Worm (Caenorhabditis elegans) whole organism, early embryonic: ENCODE results near the gene clu-1.

Source experiments
- B0310.2 ChIP-seq: sonication (generic microtip); optimal IDR thresholded peaks from 2 replicates; lab custom pipeline; 2016; ENCODE audit warnings: mild to moderate bottlenecking, missing genetic modification characterization, missing compliant biosample characterization
- F13C5.2 ChIP-seq: sonication (generic microtip); optimal IDR thresholded peaks from 2 replicates; lab custom pipeline; 2017; ENCODE audit warnings: mild to moderate bottlenecking, missing genetic modification characterization, inconsistent platforms, missing compliant biosample characterization
- ama-1 ChIP-seq: fragments of 150-350 bp; optimal IDR thresholded peaks from 2 replicates; lab custom pipeline; 2014
- ceh-13 ChIP-seq: fragments of 200-800 bp; sonication (Bioruptor generic); optimal IDR thresholded peaks from 2 replicates; lab custom pipeline; 2018; ENCODE audit warnings: mild to moderate bottlenecking, missing genetic modification characterization, missing compliant biosample characterization
- flt-1 ChIP-seq: fragments of 200-800 bp; sonication (Bioruptor generic); IDR thresholded peaks from 2 replicates; pipeline ENCODE4 v1.3.6; 2022; ENCODE audit warnings: missing genetic modification characterization, missing compliant biosample characterization
- hnd-1 ChIP-seq: sonication (generic microtip); optimal IDR thresholded peaks from 2 replicates; lab custom pipeline; 2016; ENCODE audit warnings: missing genetic modification characterization, missing compliant biosample characterization
- pes-1 ChIP-seq: fragments of 200-800 bp; sonication (Bioruptor generic); IDR thresholded peaks from 2 replicates; pipeline ENCODE4 v1.3.6; 2022; ENCODE audit warnings: missing genetic modification reagents, missing genetic modification characterization, missing compliant biosample characterization
- scrt-1 ChIP-seq: fragments of 200-800 bp; sonication (Bioruptor generic); IDR thresholded peaks from 2 replicates; pipeline ENCODE4 v1.3.6; 2022; ENCODE audit warnings: missing genetic modification characterization, missing compliant biosample characterization
- sea-1 ChIP-seq: fragments of 200-800 bp; sonication (Bioruptor generic); conservative IDR thresholded peaks from 2 replicates; pipeline ENCODE4 v1.3.6; 2022; ENCODE audit warnings: missing genetic modification characterization, missing compliant biosample characterization
- tbx-11 ChIP-seq: fragments of 200-800 bp; sonication (Bioruptor generic); IDR thresholded peaks from 2 replicates; pipeline ENCODE4 v1.3.6; 2022; ENCODE audit warnings: missing genetic modification characterization, missing compliant biosample characterization
- tra-4 ChIP-seq: sonication (generic microtip); optimal IDR thresholded peaks from 2 replicates; lab custom pipeline; 2017; ENCODE audit warnings: missing genetic modification characterization, missing compliant biosample characterization

ce11 chrIII:9490783-9491547 lies 30.3 kb downstream of the clu-1 start, which contains the start of the genes dars-1 and ctr-9:
- TF ChIP-seq hnd-1 (tag; lab: Kevin White, UChicago) (no peak), sea-1 (GFP tag; lab: Robert Waterston, UW) (no peak), ama-1 (lab: Kevin White, UChicago) (no peak), tbx-11 (GFP tag; lab: Robert Waterston, UW) (no peak), tra-4 (tag; lab: Kevin White, UChicago) (no peak), B0310.2 (tag; lab: Kevin White, UChicago) (no peak), F13C5.2 (no peak), flt-1 (GFP tag; lab: Robert Waterston, UW) (no peak), scrt-1 (no peak), pes-1 (GFP tag; lab: Robert Waterston, UW) (no peak), ceh-13 (GFP tag; lab: Kevin White, UChicago) (no peak)
